Worm (Caenorhabditis elegans) whole organism, L4 larva: ENCODE results near the gene nas-8.
A peak's percentile ranks its signal among the peaks of the same experiment; 100 is the strongest.

Source experiments
- F26F4.8 ChIP-seq: fragments of 200-800 bp; sonication (Bioruptor generic); conservative IDR thresholded peaks from 2 replicates; pipeline ENCODE4 v1.3.6; 2022; ENCODE audit warnings: missing genetic modification characterization, missing compliant biosample characterization
- F37D6.2 ChIP-seq: sonication (generic microtip); optimal IDR thresholded peaks from 2 replicates; lab custom pipeline; 2016; ENCODE audit warnings: mild to moderate bottlenecking, missing genetic modification characterization, missing compliant biosample characterization
- F44E2.7 ChIP-seq: fragments of 200-800 bp; sonication (Bioruptor generic); IDR thresholded peaks from 2 replicates; pipeline ENCODE4 v2.1.2; 2022; ENCODE audit warnings: missing genetic modification characterization, missing compliant biosample characterization
- F49E8.2 ChIP-seq: sonication (generic microtip); optimal IDR thresholded peaks from 2 replicates; lab custom pipeline; 2016; ENCODE audit warnings: missing compliant biosample characterization, mild to moderate bottlenecking, missing genetic modification characterization, borderline replicate concordance
- T26A8.4 ChIP-seq: fragments of 200-800 bp; sonication (Bioruptor generic); IDR thresholded peaks from 2 replicates; pipeline ENCODE4 v1.3.6; 2022; ENCODE audit warnings: missing genetic modification characterization, missing compliant biosample characterization
- Y48G9A.11 ChIP-seq: fragments of 200-800 bp; sonication (Bioruptor generic); IDR thresholded peaks from 2 replicates; pipeline ENCODE4 v1.3.6; 2022; ENCODE audit warnings: missing genetic modification reagents, missing genetic modification characterization, missing compliant biosample characterization
- ZK337.2 ChIP-seq: fragments of 200-800 bp; sonication (Bioruptor generic); IDR thresholded peaks from 2 replicates; pipeline ENCODE4 v1.3.6; 2022; ENCODE audit warnings: missing genetic modification reagents, missing genetic modification characterization, missing compliant biosample characterization
- aly-2 ChIP-seq: sonication (generic microtip); optimal IDR thresholded peaks from 2 replicates; lab custom pipeline; 2018; ENCODE audit warnings: missing biosample characterization, missing genetic modification characterization
- arid-1 ChIP-seq: fragments of 200-800 bp; sonication (Bioruptor generic); conservative IDR thresholded peaks from 2 replicates; pipeline ENCODE4 v1.3.6; 2022; ENCODE audit warnings: missing genetic modification reagents, missing genetic modification characterization, missing compliant biosample characterization
- ceh-20 ChIP-seq: fragments of 200-800 bp; sonication (Bioruptor generic); IDR thresholded peaks from 2 replicates; pipeline ENCODE4 v1.3.6; 2022; ENCODE audit warnings: missing genetic modification reagents, missing genetic modification characterization, missing compliant biosample characterization
- ces-1 ChIP-seq: fragments of 150-350 bp; sonication (generic microtip); optimal IDR thresholded peaks from 4 replicates; lab custom pipeline; 2014; ENCODE audit warnings: missing biosample characterization, missing genetic modification reagents, missing genetic modification characterization
- daf-16 ChIP-seq, 3 experiments: sonication (generic microtip); optimal IDR thresholded peaks; 2 replicates each; lab custom pipeline; 2016 to 2017; ENCODE audit warnings: missing genetic modification characterization in 3 of 3, missing genetic modification reagents in 3 of 3, mild to moderate bottlenecking in 2 of 3, missing compliant biosample characterization in 2 of 3, missing biosample characterization in 1 of 3, moderate library complexity in 1 of 3
- dmd-9 ChIP-seq: fragments of 200-800 bp; sonication (Bioruptor generic); IDR thresholded peaks from 2 replicates; pipeline ENCODE4 v1.3.6; 2022; ENCODE audit warnings: missing genetic modification reagents, missing genetic modification characterization, missing compliant biosample characterization
- duxl-1 ChIP-seq: sonication (generic microtip); optimal IDR thresholded peaks from 2 replicates; lab custom pipeline; 2016; ENCODE audit warnings: mild to moderate bottlenecking, missing genetic modification characterization, moderate library complexity, missing compliant biosample characterization; ENCODE audit not compliant: poor library complexity
- egl-43 ChIP-seq: fragments of 200-800 bp; sonication (Bioruptor generic); IDR thresholded peaks from 2 replicates; pipeline ENCODE4 v1.3.6; 2022; ENCODE audit warnings: missing genetic modification reagents, missing genetic modification characterization, missing compliant biosample characterization
- fkh-10 ChIP-seq: fragments of 150-350 bp; optimal IDR thresholded peaks from 2 replicates; lab custom pipeline; 2014; ENCODE audit warnings: missing biosample characterization, missing genetic modification reagents, missing genetic modification characterization
- fos-1 ChIP-seq: fragments of 150-350 bp; optimal IDR thresholded peaks from 2 replicates; lab custom pipeline; 2014; ENCODE audit warnings: missing biosample characterization, missing genetic modification characterization
- gei-8 ChIP-seq: fragments of 200-800 bp; sonication (Bioruptor generic); optimal IDR thresholded peaks from 2 replicates; lab custom pipeline; 2018; ENCODE audit warnings: mild to moderate bottlenecking, missing genetic modification characterization, missing compliant biosample characterization
- hlh-30 ChIP-seq: sonication (generic microtip); optimal IDR thresholded peaks from 2 replicates; lab custom pipeline; 2017; ENCODE audit warnings: antibody characterized with exemption, mild to moderate bottlenecking, missing genetic modification characterization, missing compliant biosample characterization; ENCODE audit not compliant: insufficient read depth
- hmg-1.1 ChIP-seq: fragments of 200-800 bp; sonication (Bioruptor generic); IDR thresholded peaks from 2 replicates; pipeline ENCODE4 v1.3.6; 2022; ENCODE audit warnings: missing genetic modification reagents, missing genetic modification characterization, missing compliant biosample characterization
- lin-1 ChIP-seq: fragments of 200-800 bp; sonication (Bioruptor generic); IDR thresholded peaks from 2 replicates; pipeline ENCODE4 v1.3.6; 2022; ENCODE audit warnings: missing genetic modification reagents, missing genetic modification characterization, missing compliant biosample characterization
- lin-15B ChIP-seq: fragments of 150-350 bp; sonication (generic microtip); optimal IDR thresholded peaks from 3 replicates; lab custom pipeline; 2014; ENCODE audit warnings: missing biosample characterization, missing genetic modification characterization
- lin-29 ChIP-seq: fragments of 200-800 bp; sonication (Bioruptor generic); IDR thresholded peaks from 2 replicates; pipeline ENCODE4 v1.3.6; 2022; ENCODE audit warnings: missing genetic modification reagents, missing genetic modification characterization, missing compliant biosample characterization
- lir-3 ChIP-seq: sonication (generic microtip); optimal IDR thresholded peaks from 2 replicates; lab custom pipeline; 2016; ENCODE audit warnings: mild to moderate bottlenecking, missing genetic modification characterization, missing compliant biosample characterization
- madf-9 ChIP-seq: fragments of 200-800 bp; sonication (Bioruptor generic); conservative IDR thresholded peaks from 2 replicates; pipeline ENCODE4 v1.3.6; 2022; ENCODE audit warnings: missing genetic modification reagents, missing genetic modification characterization, missing compliant biosample characterization
- mxl-2 ChIP-seq: fragments of 200-800 bp; sonication (Bioruptor generic); conservative IDR thresholded peaks from 2 replicates; pipeline ENCODE4 v1.3.6; 2022; ENCODE audit warnings: missing genetic modification reagents, missing genetic modification characterization, missing compliant biosample characterization
- nhr-102 ChIP-seq: sonication (generic microtip); optimal IDR thresholded peaks from 2 replicates; lab custom pipeline; 2016; ENCODE audit warnings: mild to moderate bottlenecking, missing genetic modification characterization, moderate library complexity, missing compliant biosample characterization
- nhr-111 ChIP-seq: fragments of 200-800 bp; sonication (Bioruptor generic); optimal IDR thresholded peaks from 2 replicates; lab custom pipeline; 2018; ENCODE audit warnings: mild to moderate bottlenecking, missing genetic modification characterization, missing compliant biosample characterization
- nhr-237 ChIP-seq: sonication (generic microtip); optimal IDR thresholded peaks from 2 replicates; lab custom pipeline; 2017; ENCODE audit warnings: missing biosample characterization, missing genetic modification characterization
- nhr-28 ChIP-seq: fragments of 150-350 bp; optimal IDR thresholded peaks from 2 replicates; lab custom pipeline; 2014; ENCODE audit warnings: missing biosample characterization, missing genetic modification characterization
- nhr-42 ChIP-seq: fragments of 200-800 bp; sonication (Bioruptor generic); IDR thresholded peaks from 2 replicates; pipeline ENCODE4 v1.3.6; 2022; ENCODE audit warnings: missing genetic modification characterization, missing compliant biosample characterization
- nhr-6 ChIP-seq: fragments of 150-350 bp; optimal IDR thresholded peaks from 2 replicates; lab custom pipeline; 2014; ENCODE audit warnings: missing biosample characterization, missing genetic modification characterization
- nhr-76 ChIP-seq: fragments of 150-350 bp; optimal IDR thresholded peaks from 2 replicates; lab custom pipeline; 2014; ENCODE audit warnings: missing biosample characterization, missing genetic modification characterization
- pha-4 ChIP-seq, 2 experiments: fragments of 150-350 bp in 1 of 2; fragments of 200-800 bp in 1 of 2; sonication (Bioruptor generic) in 1 of 2; IDR thresholded peaks in 1 of 2; optimal IDR thresholded peaks in 1 of 2; 2 replicates each; pipeline versions ENCODE4 v1.3.6 to Lab custom; 2014 to 2022; ENCODE audit warnings: missing genetic modification characterization in 2 of 2, missing genetic modification reagents in 2 of 2, missing biosample characterization in 1 of 2, missing compliant biosample characterization in 1 of 2
- saeg-2 ChIP-seq: fragments of 200-800 bp; sonication (Bioruptor generic); IDR thresholded peaks from 2 replicates; pipeline ENCODE4 v1.3.6; 2022; ENCODE audit warnings: missing genetic modification reagents, missing genetic modification characterization, missing compliant biosample characterization
- sdz-12 ChIP-seq: fragments of 200-800 bp; sonication (Bioruptor generic); optimal IDR thresholded peaks from 2 replicates; lab custom pipeline; 2018; ENCODE audit warnings: mild to moderate bottlenecking, missing genetic modification characterization, missing compliant biosample characterization
- snpc-1.2 ChIP-seq: fragments of 200-800 bp; sonication (Bioruptor generic); IDR thresholded peaks from 2 replicates; pipeline ENCODE4 v1.3.6; 2022; ENCODE audit warnings: missing genetic modification reagents, missing genetic modification characterization, missing compliant biosample characterization
- spr-1 ChIP-seq: sonication (generic microtip); optimal IDR thresholded peaks from 2 replicates; lab custom pipeline; 2016; ENCODE audit warnings: mild to moderate bottlenecking, missing genetic modification characterization, missing compliant biosample characterization
- spr-3 ChIP-seq: fragments of 200-800 bp; sonication (Bioruptor generic); optimal IDR thresholded peaks from 2 replicates; lab custom pipeline; 2018; ENCODE audit warnings: mild to moderate bottlenecking, missing genetic modification characterization, missing compliant biosample characterization
- tra-1 ChIP-seq: fragments of 200-800 bp; sonication (Bioruptor generic); IDR thresholded peaks from 2 replicates; pipeline ENCODE4 v1.3.6; 2022; ENCODE audit warnings: missing genetic modification reagents, missing genetic modification characterization, missing compliant biosample characterization
- unc-130 ChIP-seq: sonication (generic microtip); optimal IDR thresholded peaks from 2 replicates; lab custom pipeline; 2016; ENCODE audit warnings: missing genetic modification reagents, missing genetic modification characterization, missing compliant biosample characterization
- unc-39 ChIP-seq: sonication (generic microtip); optimal IDR thresholded peaks from 2 replicates; lab custom pipeline; 2017; ENCODE audit warnings: missing biosample characterization, missing genetic modification characterization
- vab-7 ChIP-seq: fragments of 200-800 bp; sonication (Bioruptor generic); IDR thresholded peaks from 2 replicates; pipeline ENCODE4 v1.3.6; 2022; ENCODE audit warnings: missing genetic modification reagents, missing genetic modification characterization, missing compliant biosample characterization
- zfp-3 ChIP-seq: fragments of 200-800 bp; sonication (Bioruptor generic); conservative IDR thresholded peaks from 2 replicates; pipeline ENCODE4 v1.3.6; 2022; ENCODE audit warnings: missing genetic modification reagents, missing genetic modification characterization, missing compliant biosample characterization
- zip-11 ChIP-seq: fragments of 200-800 bp; sonication (Bioruptor generic); IDR thresholded peaks from 2 replicates; pipeline ENCODE4 v1.3.6; 2022; ENCODE audit warnings: missing genetic modification characterization, missing compliant biosample characterization
- zip-2 ChIP-seq: fragments of 150-350 bp; optimal IDR thresholded peaks from 2 replicates; lab custom pipeline; 2014; ENCODE audit warnings: missing biosample characterization, missing genetic modification characterization
- ztf-11 ChIP-seq: fragments of 150-350 bp; optimal IDR thresholded peaks from 2 replicates; lab custom pipeline; 2014; ENCODE audit warnings: missing biosample characterization, missing genetic modification characterization

Gene nas-8

DNA sequence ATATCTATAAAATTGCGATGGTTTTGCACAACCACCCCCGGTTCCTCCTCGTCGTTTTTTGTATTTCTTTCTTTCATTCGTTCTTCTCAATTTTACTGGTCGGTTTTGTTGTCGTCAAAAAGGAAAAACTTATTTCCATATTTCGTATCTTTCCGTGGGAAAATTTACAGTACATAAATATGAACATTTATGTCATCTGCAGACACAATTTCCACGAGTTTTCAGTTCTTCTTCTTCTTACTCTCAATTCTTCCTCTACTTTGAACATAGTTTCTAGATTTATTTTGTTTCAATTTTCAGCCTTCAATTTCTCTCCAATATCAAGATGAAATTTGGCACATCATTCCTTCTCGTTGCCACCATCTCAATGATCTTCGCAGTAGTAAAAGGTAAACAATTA, 33.5 kb upstream of the nas-8 start, which contains the start of gene Y43B11AR.1:
Gene Y43B11AR.1 (plus strand): TSS at position 301 of the 400 bp plus-strand sequence.
- TF ChIP-seq nhr-6 (tag; lab: Kevin White, UChicago), result no peak
- no peak for TF ChIP-seq dmd-9 (GFP tag; lab: Robert Waterston, UW)
- TF ChIP-seq F49E8.2 (tag; lab: Kevin White, UChicago), result no peak

DNA sequence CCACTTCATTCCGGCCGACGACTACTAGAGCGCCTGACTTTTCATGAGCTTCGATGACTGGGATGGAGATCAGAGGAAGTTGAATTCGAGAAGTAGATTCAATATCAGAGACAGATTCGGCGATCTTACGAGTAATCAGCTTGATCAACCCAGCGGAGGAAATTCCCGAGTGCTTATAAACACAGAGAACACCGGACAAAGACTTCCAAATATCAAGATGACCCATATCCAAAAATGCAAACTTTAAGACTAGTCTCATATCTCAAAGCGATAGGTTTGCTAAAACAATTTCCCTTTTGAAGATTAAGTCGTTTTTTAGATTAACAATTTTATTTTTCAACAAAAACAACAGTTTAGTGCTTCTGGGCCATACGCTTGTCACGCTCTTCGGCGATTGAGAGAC, 31.3 kb upstream of the nas-8 start, which contains the start of gene Y43B11AR.3:
Gene Y43B11AR.3 (minus strand): TSS at position 335 of the 403 bp plus-strand sequence.
- no peak for TF ChIP-seq saeg-2
- peak; percentile 17 for TF ChIP-seq gei-8 (GFP tag; lab: Kevin White, UChicago)
- TF ChIP-seq nhr-102 (tag; lab: Kevin White, UChicago), result no peak
- TF ChIP-seq madf-9 (GFP tag; lab: Robert Waterston, UW), result no peak
- TF ChIP-seq zfp-3 (GFP tag; lab: Robert Waterston, UW), result peak; percentile 24; the same call in 1 of the 2 replicates
- TF ChIP-seq ceh-20, result no peak
- no peak for TF ChIP-seq unc-39 (tag; lab: Kevin White, UChicago)
- no peak for TF ChIP-seq nhr-76 (tag; lab: Kevin White, UChicago)
- no peak for TF ChIP-seq fkh-10 (GFP tag; lab: Kevin White, UChicago)
- no peak for TF ChIP-seq zip-11
- no peak for TF ChIP-seq T26A8.4 (GFP tag; lab: Robert Waterston, UW)
- TF ChIP-seq lir-3, result no peak
- peak; percentile 86 for TF ChIP-seq unc-130
- peak; percentile 95 for TF ChIP-seq F49E8.2 (tag; lab: Kevin White, UChicago)
- TF ChIP-seq F37D6.2 (tag; lab: Kevin White, UChicago), result no peak
- no peak for TF ChIP-seq zip-2 (tag; lab: Kevin White, UChicago)
- no peak for TF ChIP-seq daf-16 (GFP tag; optimal IDR thresholded peaks at IDR 0.05; lab: Kevin White, UChicago)
- TF ChIP-seq daf-16 (tag; optimal IDR thresholded peaks at IDR 0.05; lab: Kevin White, UChicago), result no peak
- TF ChIP-seq dmd-9 (GFP tag; lab: Robert Waterston, UW), result no peak
- peak; percentile 46; the same call in 1 of the 2 replicates for TF ChIP-seq pha-4 (GFP tag; IDR thresholded peaks at IDR 0.05; lab: Robert Waterston, UW)
- no peak for TF ChIP-seq pha-4 (tag; optimal IDR thresholded peaks at IDR 0.05; lab: Kevin White, UChicago)
- TF ChIP-seq nhr-237 (tag; lab: Kevin White, UChicago), result no peak
- peak; percentile 22 for TF ChIP-seq duxl-1 (tag; lab: Kevin White, UChicago)
- no peak for TF ChIP-seq nhr-42 (GFP tag; lab: Robert Waterston, UW)
- TF ChIP-seq tra-1 (GFP tag; lab: Robert Waterston, UW), result peak; percentile 79; the same call in 1 of the 2 replicates
- TF ChIP-seq Y48G9A.11 (GFP tag; lab: Robert Waterston, UW), result peak; percentile 85; the same call in 1 of the 2 replicates
- no peak for TF ChIP-seq lin-29
- peak; percentile 69; the same call in 1 of the 2 replicates for TF ChIP-seq lin-1 (GFP tag; lab: Robert Waterston, UW)
- TF ChIP-seq ZK337.2 (GFP tag; lab: Robert Waterston, UW), result no peak
- no peak; the same call in 1 of the 2 replicates for TF ChIP-seq egl-43 (GFP tag; lab: Robert Waterston, UW)
- TF ChIP-seq aly-2, result no peak
- TF ChIP-seq arid-1, result peak; percentile 75
- no peak for TF ChIP-seq hlh-30
- no peak for TF ChIP-seq nhr-28 (tag; lab: Kevin White, UChicago)
- TF ChIP-seq vab-7 (GFP tag; lab: Robert Waterston, UW), result peak; percentile 54; the same call in 1 of the 2 replicates
- no peak for TF ChIP-seq lin-15B (tag; lab: Kevin White, UChicago)
- TF ChIP-seq F26F4.8 (GFP tag; lab: Robert Waterston, UW), result peak; percentile 35; the same call in 1 of the 2 replicates
- TF ChIP-seq spr-1 (tag; lab: Kevin White, UChicago), result peak; percentile 32
- no peak for TF ChIP-seq nhr-111 (GFP tag; lab: Kevin White, UChicago)
- no peak for TF ChIP-seq ces-1
- TF ChIP-seq mxl-2 (GFP tag; lab: Robert Waterston, UW), result no peak
- TF ChIP-seq ztf-11, result no peak
- peak; percentile 49 for TF ChIP-seq spr-3 (GFP tag; lab: Kevin White, UChicago)
- no peak for TF ChIP-seq fos-1 (tag; lab: Kevin White, UChicago)
- TF ChIP-seq snpc-1.2 (GFP tag; lab: Robert Waterston, UW), result peak; percentile 94
- 0 out of 2 replicates have a peak, but pooled peaks have one; percentile 61 for TF ChIP-seq F44E2.7 (GFP tag; lab: Robert Waterston, UW)
- no peak for TF ChIP-seq hmg-1.1 (GFP tag; lab: Robert Waterston, UW)
- no peak for TF ChIP-seq sdz-12
